Worm (Caenorhabditis elegans): ENCODE data around the gene Y39G8B.9.

Y39G8B.9 gene

ce11 chrII:13956529-13956928 is 24.6 kb upstream of the Y39G8B.9 start (continued):
- TF ChIP-seq nfyb-1 (GFP tag; IDR thresholded peaks at IDR 0.05) (peak; percentile 81), dox-1 (GFP tag; IDR thresholded peaks at IDR 0.05) (peak; percentile 62; the same call in 1 of the 2 replicates), B0019.2 (GFP tag; conservative IDR thresholded peaks at IDR 0.05) (no peak), mcd-1 (GFP tag; IDR thresholded peaks at IDR 0.05) (peak; percentile 62), athp-1 (tag; optimal IDR thresholded peaks at IDR 0.05) (no peak), chd-7 (tag; optimal IDR thresholded peaks at IDR 0.05) (peak; percentile 3), F37B4.10 (GFP tag; IDR thresholded peaks at IDR 0.05) (no peak)

DNA sequence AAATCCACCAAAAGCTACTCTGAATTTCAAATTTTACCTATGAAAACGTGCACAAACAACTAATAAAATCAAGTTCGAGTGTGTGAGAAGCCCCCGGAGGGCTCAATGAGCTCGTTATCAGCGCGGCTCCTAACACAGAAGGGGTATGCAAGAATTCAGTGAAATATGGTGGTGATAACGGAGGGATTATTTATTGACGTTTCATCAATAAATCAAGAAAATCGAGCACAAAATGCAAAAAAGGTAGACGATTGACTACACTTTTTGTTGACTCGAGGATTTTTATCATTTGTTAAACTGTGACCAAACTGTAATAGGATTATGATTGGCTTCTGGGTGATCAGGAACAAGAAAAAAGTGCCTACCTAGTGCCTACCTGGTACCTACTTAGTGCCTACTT is 23.7 kb upstream of the Y39G8B.9 start, which contains the start of gene zip-3:
zip-3 (minus strand) TSS at position 21 of the 400 bp plus-strand sequence.
- TF ChIP-seq K11D2.4 (GFP tag; IDR thresholded peaks at IDR 0.05) (no peak), nhr-80 (tag; optimal IDR thresholded peaks at IDR 0.05) (peak; percentile 64)

DNA sequence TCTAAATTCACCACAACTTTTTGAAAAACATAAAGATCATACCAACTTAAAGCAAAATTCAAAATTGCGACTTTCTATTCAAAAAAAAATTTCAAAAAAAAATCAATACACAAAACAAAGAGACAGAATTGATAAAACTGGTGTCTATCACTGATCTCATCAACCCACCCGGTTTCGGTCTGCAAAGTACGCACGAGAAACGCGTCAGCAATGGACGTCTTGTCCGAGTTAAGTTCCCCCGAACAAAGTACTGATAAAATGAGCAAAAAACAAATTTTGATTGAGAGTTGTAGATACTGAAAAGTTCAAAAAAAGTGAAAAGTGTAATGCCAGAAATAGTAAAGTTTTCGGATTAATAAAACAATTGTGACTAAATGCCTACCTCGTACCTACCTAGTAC is 22.8 kb upstream of the Y39G8B.9 start:
- peak; percentile 80 for TF ChIP-seq ztf-18 (tag; optimal IDR thresholded peaks at IDR 0.05)
- TF ChIP-seq ama-1 (optimal IDR thresholded peaks at IDR 0.05): no peak
- no peak for TF ChIP-seq ama-1 (GFP tag; optimal IDR thresholded peaks at IDR 0.05)
- TF ChIP-seq F23B12.7 (tag; optimal IDR thresholded peaks at IDR 0.05; ENCODE audit: insufficient read depth): no peak
- TF ChIP-seq nhr-80 (tag; optimal IDR thresholded peaks at IDR 0.05): peak; percentile 76
- TF ChIP-seq mcd-1 (GFP tag; IDR thresholded peaks at IDR 0.05): 0 out of 2 replicates have a peak, but pooled peaks have one; percentile 14
- no peak for TF ChIP-seq Y95B8A.8 (GFP tag; IDR thresholded peaks at IDR 0.05)
- no peak for TF ChIP-seq ZK185.1 (tag; optimal IDR thresholded peaks at IDR 0.05; ENCODE audit: poor library complexity, severe bottlenecking)
- no peak for TF ChIP-seq madf-3 (GFP tag; IDR thresholded peaks at IDR 0.05)
- no peak for TF ChIP-seq cebp-1 (GFP tag; IDR thresholded peaks at IDR 0.05)
- TF ChIP-seq cebp-1 (tag; optimal IDR thresholded peaks at IDR 0.05): peak; percentile 18

DNA sequence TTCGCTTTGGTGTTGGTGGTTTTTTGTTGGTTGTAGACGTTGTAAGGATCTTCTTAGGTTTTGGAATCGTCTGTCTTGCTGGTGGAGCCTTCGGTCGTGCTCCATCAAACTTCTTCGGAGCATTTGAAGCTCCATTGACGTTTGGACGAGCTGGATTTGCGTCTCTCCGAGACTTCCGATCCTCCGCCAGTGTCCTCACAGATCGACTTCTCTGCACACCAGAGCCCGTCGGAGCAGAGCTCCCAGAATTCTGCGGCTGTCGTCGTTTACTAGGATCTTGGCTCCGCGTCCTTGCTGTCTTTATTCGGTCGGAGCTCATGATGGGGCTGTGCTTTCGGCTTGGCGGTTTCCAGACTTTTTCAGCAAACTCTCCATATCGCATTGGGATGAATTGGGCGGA is 19.6 kb upstream of the Y39G8B.9 start:
- TF ChIP-seq zfh-2 (GFP tag; conservative IDR thresholded peaks at IDR 0.05) (peak; percentile 68), lin-54 (GFP tag; optimal IDR thresholded peaks at IDR 0.05) (no peak)

DNA sequence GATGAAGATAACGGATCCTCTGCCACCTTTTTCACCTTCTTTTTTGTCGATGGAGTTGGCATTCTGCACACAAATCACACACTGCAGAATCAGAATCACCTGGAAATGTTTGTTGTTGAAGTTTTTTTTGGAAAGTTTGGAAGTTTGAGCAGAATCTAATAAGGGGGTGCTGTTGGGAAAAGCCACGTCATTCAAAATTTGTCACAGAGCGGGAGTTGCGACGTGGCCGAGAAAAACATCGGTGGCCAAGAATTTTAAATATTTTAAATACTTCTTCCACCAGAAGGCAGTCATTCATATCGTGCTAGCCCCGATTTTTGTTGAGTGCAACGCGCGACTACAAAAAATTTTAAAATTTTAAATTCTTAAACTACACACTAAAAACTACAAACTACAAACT is 18.8 kb upstream of the Y39G8B.9 start, which contains the start of gene rpi-1:
rpi-1 (minus strand) TSS at position 101 of the 400 bp plus-strand sequence.
- TF ChIP-seq nfya-2 (GFP tag; IDR thresholded peaks at IDR 0.05) (no peak), F22D6.2 (tag; optimal IDR thresholded peaks at IDR 0.05) (no peak), ztf-18 (tag; optimal IDR thresholded peaks at IDR 0.05) (no peak), F39B2.1 (GFP tag; IDR thresholded peaks at IDR 0.05) (no peak), ceh-100 (GFP tag; IDR thresholded peaks at IDR 0.05) (no peak), sptf-2 (GFP tag; optimal IDR thresholded peaks at IDR 0.05) (no peak), pha-4 (tag; optimal IDR thresholded peaks at IDR 0.05) (no peak)

- TF ChIP-seq Y95B8A.8 (GFP tag; IDR thresholded peaks at IDR 0.05) (no peak), hlh-12 (tag; optimal IDR thresholded peaks at IDR 0.05) (no peak), dox-1 (GFP tag; IDR thresholded peaks at IDR 0.05) (no peak), F37B4.10 (GFP tag; IDR thresholded peaks at IDR 0.05) (no peak), F23B12.7 (tag; optimal IDR thresholded peaks at IDR 0.05; ENCODE audit: insufficient read depth) (no peak), gei-17 (GFP tag; optimal IDR thresholded peaks at IDR 0.05) (no peak), rcor-1 (GFP tag; IDR thresholded peaks at IDR 0.05) (no peak), akir-1 (GFP tag; optimal IDR thresholded peaks at IDR 0.05) (no peak), nfya-1 (tag; optimal IDR thresholded peaks at IDR 0.05; ENCODE audit: borderline replicate concordance, insufficient read depth) (no peak), K11D2.4 (GFP tag; IDR thresholded peaks at IDR 0.05) (no peak), tbx-9 (tag; optimal IDR thresholded peaks at IDR 0.05; ENCODE audit: borderline replicate concordance) (no peak), ceh-100 (GFP tag; IDR thresholded peaks at IDR 0.05) (no peak), mel-28 (tag; optimal IDR thresholded peaks at IDR 0.05; ENCODE audit: borderline replicate concordance) (no peak)
Observed at ce11 chrII:13964325-13964724, 16.8 kb upstream of the Y39G8B.9 start.

Measured in whole organism, young adult.